Worm (Caenorhabditis elegans) whole organism, L2 larva: Measurements from ENCODE around the gene F54D5.7.

Experiments
- nhr-12 ChIP-seq: fragments of 150-350 bp; optimal IDR thresholded peaks from 2 replicates; lab custom pipeline; 2014; ENCODE audit warnings: missing biosample characterization, missing genetic modification characterization
- nhr-77 ChIP-seq: fragments of 150-350 bp; optimal IDR thresholded peaks from 2 replicates; lab custom pipeline; 2014; ENCODE audit warnings: missing biosample characterization, missing genetic modification characterization

DNA sequence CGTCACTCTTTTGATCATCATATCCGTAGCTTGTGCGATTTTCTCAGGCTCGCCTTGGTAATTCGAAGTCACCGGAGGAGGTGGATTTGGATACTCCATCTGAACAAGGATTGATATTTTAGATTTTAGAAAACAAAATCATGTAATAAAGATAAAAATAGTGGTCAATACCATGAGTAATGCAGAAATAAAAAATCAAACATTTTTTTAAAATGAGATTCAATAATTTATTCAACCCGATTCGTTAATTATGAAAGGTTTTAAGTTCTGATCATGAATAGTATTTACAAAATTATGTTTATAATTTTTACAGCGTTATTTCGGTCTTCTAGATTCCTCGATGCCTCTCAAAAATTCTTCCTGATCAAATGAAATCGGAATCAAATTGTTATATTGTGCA, 13.6 kb upstream of the F54D5.7 start, which contains the start of gene mdt-8:
- TF ChIP-seq nhr-12 (tag; lab: Kevin White, UChicago), result no peak
- TF ChIP-seq nhr-77 (tag; lab: Kevin White, UChicago), result no peak
